Fruit fly (Drosophila melanogaster) whole organism, embryonic: ENCODE results near the gene Sgp.

Source experiments
- Bdp1 ChIP-seq: fragments of 200-800 bp; sonication (Bioruptor generic); optimal IDR thresholded peaks from 3 replicates; lab custom pipeline; 2016; ENCODE audit warnings: missing biosample characterization, missing genetic modification characterization
- CG11456 ChIP-seq: fragments of 200-800 bp; sonication (Bioruptor generic); IDR thresholded peaks from 3 replicates; pipeline ENCODE4 v1.3.6; 2022; ENCODE audit warnings: missing biosample characterization, missing genetic modification characterization
- CG11560 ChIP-seq: fragments of 200-800 bp; sonication (Bioruptor generic); IDR thresholded peaks from 3 replicates; pipeline ENCODE4 v1.3.6; 2022; ENCODE audit warnings: missing biosample characterization, missing genetic modification characterization
- CG11696 ChIP-seq: fragments of 200-800 bp; sonication (Bioruptor generic); IDR thresholded peaks from 2 replicates; pipeline ENCODE4 v1.3.6; 2022; ENCODE audit warnings: missing biosample characterization, missing genetic modification characterization
- CG12236 ChIP-seq: fragments of 200-800 bp; sonication (Bioruptor generic); optimal IDR thresholded peaks from 2 replicates; lab custom pipeline; 2016; ENCODE audit warnings: missing biosample characterization, missing genetic modification characterization
- CG13287 ChIP-seq: fragments of 200-800 bp; sonication (Bioruptor generic); IDR thresholded peaks from 2 replicates; pipeline ENCODE4 v1.3.6; 2022; ENCODE audit warnings: missing biosample characterization, missing genetic modification characterization; ENCODE audit not compliant: partially characterized antibody
- CG13296 ChIP-seq: fragments of 200-800 bp; sonication (Bioruptor generic); optimal IDR thresholded peaks from 3 replicates; lab custom pipeline; 2018; ENCODE audit warnings: missing biosample characterization, mild to moderate bottlenecking, missing genetic modification characterization
- CG14667 ChIP-seq: fragments of 200-800 bp; sonication (Bioruptor generic); IDR thresholded peaks from 2 replicates; pipeline ENCODE4 v1.3.6; 2022; ENCODE audit warnings: missing biosample characterization, missing genetic modification characterization
- CG1529 ChIP-seq: fragments of 200-800 bp; sonication (Bioruptor generic); optimal IDR thresholded peaks from 3 replicates; lab custom pipeline; 2018; ENCODE audit warnings: missing biosample characterization, missing genetic modification characterization
- CG15601 ChIP-seq: fragments of 200-800 bp; sonication (Bioruptor generic); optimal IDR thresholded peaks from 3 replicates; lab custom pipeline; 2019; ENCODE audit warnings: missing biosample characterization, mild to moderate bottlenecking, missing genetic modification characterization, moderate library complexity
- CG16779 ChIP-seq: fragments of 200-800 bp; sonication (Bioruptor generic); IDR thresholded peaks from 2 replicates; pipeline ENCODE4 v1.3.6; 2022; ENCODE audit warnings: missing biosample characterization, missing genetic modification characterization
- CG17186 ChIP-seq: fragments of 200-800 bp; sonication (Bioruptor generic); optimal IDR thresholded peaks from 3 replicates; lab custom pipeline; 2017; ENCODE audit warnings: missing biosample characterization, missing genetic modification reagents, missing genetic modification characterization
- CG17802 ChIP-seq: fragments of 200-800 bp; sonication (Bioruptor generic); optimal IDR thresholded peaks from 2 replicates; lab custom pipeline; 2018; ENCODE audit warnings: missing biosample characterization, mild to moderate bottlenecking, missing genetic modification characterization, moderate library complexity
- CG18619 ChIP-seq: fragments of 200-800 bp; sonication (Bioruptor generic); optimal IDR thresholded peaks from 3 replicates; lab custom pipeline; 2017; ENCODE audit warnings: missing biosample characterization, mild to moderate bottlenecking, missing genetic modification characterization
- CG3163 ChIP-seq: fragments of 200-800 bp; sonication (Bioruptor generic); optimal IDR thresholded peaks from 3 replicates; lab custom pipeline; 2016; ENCODE audit warnings: missing biosample characterization, missing genetic modification characterization
- CG3281 ChIP-seq: fragments of 200-800 bp; sonication (Bioruptor generic); optimal IDR thresholded peaks from 3 replicates; lab custom pipeline; 2017; ENCODE audit warnings: missing biosample characterization, mild to moderate bottlenecking, missing genetic modification characterization
- CG42726 ChIP-seq: fragments of 200-800 bp; sonication (Bioruptor generic); IDR thresholded peaks from 2 replicates; pipeline ENCODE4 v1.3.6; 2022; ENCODE audit warnings: missing biosample characterization, missing genetic modification characterization; ENCODE audit not compliant: partially characterized antibody
- CG4820 ChIP-seq: fragments of 200-800 bp; sonication (Bioruptor generic); optimal IDR thresholded peaks from 3 replicates; lab custom pipeline; 2016; ENCODE audit warnings: missing biosample characterization, missing genetic modification characterization
- CG5180 ChIP-seq: fragments of 200-800 bp; sonication (Bioruptor generic); optimal IDR thresholded peaks from 3 replicates; lab custom pipeline; 2017; ENCODE audit warnings: missing biosample characterization, missing genetic modification characterization, mild to moderate bottlenecking, moderate library complexity, missing genetic modification reagents
- CG6654 ChIP-seq: fragments of 200-800 bp; sonication (Bioruptor generic); optimal IDR thresholded peaks from 2 replicates; lab custom pipeline; 2017; ENCODE audit warnings: missing biosample characterization, mild to moderate bottlenecking, missing genetic modification characterization
- CG7786 ChIP-seq: fragments of 200-800 bp; sonication (Bioruptor generic); optimal IDR thresholded peaks from 2 replicates; lab custom pipeline; 2016; ENCODE audit warnings: missing biosample characterization, missing genetic modification characterization
- CG8478 ChIP-seq: fragments of >200 bp; optimal IDR thresholded peaks from 2 replicates; lab custom pipeline; 2018
- CG9876 ChIP-seq: fragments of 200-800 bp; sonication (Bioruptor generic); optimal IDR thresholded peaks from 2 replicates; lab custom pipeline; 2016; ENCODE audit warnings: missing biosample characterization, missing genetic modification characterization
- CoRest ChIP-seq: fragments of 200-800 bp; sonication (Bioruptor generic); optimal IDR thresholded peaks from 3 replicates; lab custom pipeline; 2018; ENCODE audit warnings: missing biosample characterization, mild to moderate bottlenecking, missing genetic modification characterization, moderate library complexity
- Dbx ChIP-seq: fragments of 200-800 bp; sonication (Bioruptor generic); IDR thresholded peaks from 3 replicates; pipeline ENCODE4 v1.3.6; 2022; ENCODE audit warnings: missing biosample characterization, missing genetic modification characterization
- Doc3 ChIP-seq: fragments of 200-800 bp; sonication (Bioruptor generic); IDR thresholded peaks from 3 replicates; pipeline ENCODE4 v1.3.6; 2022; ENCODE audit warnings: missing biosample characterization, missing genetic modification characterization; ENCODE audit not compliant: partially characterized antibody
- Dref ChIP-seq: fragments of 200-800 bp; sonication (Bioruptor generic); IDR thresholded peaks from 2 replicates; pipeline ENCODE4 v1.3.6; 2022; ENCODE audit warnings: missing biosample characterization, missing genetic modification characterization
- MTF-1 ChIP-seq: fragments of 200-800 bp; sonication (Bioruptor generic); optimal IDR thresholded peaks from 2 replicates; lab custom pipeline; 2018; ENCODE audit warnings: missing biosample characterization, mild to moderate bottlenecking, missing genetic modification characterization, borderline replicate concordance
- Max ChIP-seq: fragments of 200-800 bp; sonication (Bioruptor generic); optimal IDR thresholded peaks from 2 replicates; lab custom pipeline; 2016; ENCODE audit warnings: missing biosample characterization, mild to moderate bottlenecking, missing genetic modification characterization
- Mrtf ChIP-seq: fragments of 200-800 bp; sonication (Bioruptor generic); IDR thresholded peaks from 3 replicates; pipeline ENCODE4 v1.3.6; 2022; ENCODE audit warnings: missing biosample characterization, missing genetic modification characterization
- NfI ChIP-seq: fragments of 200-800 bp; sonication (Bioruptor generic); optimal IDR thresholded peaks from 3 replicates; lab custom pipeline; 2018; ENCODE audit warnings: missing biosample characterization, mild to moderate bottlenecking, missing genetic modification characterization, moderate library complexity
- Ssrp ChIP-seq: fragments of 200-800 bp; sonication (Bioruptor generic); optimal IDR thresholded peaks from 2 replicates; lab custom pipeline; 2018; ENCODE audit warnings: missing biosample characterization, mild to moderate bottlenecking, missing genetic modification characterization, moderate library complexity
- ac ChIP-seq: fragments of 200-800 bp; sonication (Bioruptor generic); optimal IDR thresholded peaks from 3 replicates; lab custom pipeline; 2017; ENCODE audit warnings: missing biosample characterization, mild to moderate bottlenecking, missing genetic modification characterization
- bbx ChIP-seq: fragments of 200-800 bp; sonication (Bioruptor generic); IDR thresholded peaks from 2 replicates; pipeline ENCODE4 v1.3.6; 2022; ENCODE audit warnings: missing biosample characterization, missing genetic modification characterization; ENCODE audit not compliant: partially characterized antibody
- bigmax ChIP-seq: fragments of 200-800 bp; sonication (Bioruptor generic); optimal IDR thresholded peaks from 2 replicates; lab custom pipeline; 2018; ENCODE audit warnings: missing biosample characterization, mild to moderate bottlenecking, missing genetic modification characterization
- croc ChIP-seq: fragments of 200-800 bp; sonication (Bioruptor generic); conservative IDR thresholded peaks from 3 replicates; pipeline ENCODE4 v1.3.6; 2022; ENCODE audit warnings: missing biosample characterization, missing genetic modification characterization
- ewg ChIP-seq: fragments of 200-800 bp; sonication (Bioruptor generic); optimal IDR thresholded peaks from 3 replicates; lab custom pipeline; 2017; ENCODE audit warnings: mild to moderate bottlenecking, missing biosample characterization, missing genetic modification reagents, missing genetic modification characterization
- grn ChIP-seq: fragments of 200-800 bp; sonication (Bioruptor generic); optimal IDR thresholded peaks from 3 replicates; lab custom pipeline; 2017; ENCODE audit warnings: missing biosample characterization, missing genetic modification characterization
- h ChIP-seq: fragments of >200 bp; optimal IDR thresholded peaks from 2 replicates; lab custom pipeline; 2017
- ham ChIP-seq: fragments of 200-800 bp; sonication (Bioruptor generic); IDR thresholded peaks from 2 replicates; pipeline ENCODE4 v1.3.6; 2022; ENCODE audit warnings: missing biosample characterization, missing genetic modification characterization
- nerfin-2 ChIP-seq: fragments of 200-800 bp; sonication (Bioruptor generic); IDR thresholded peaks from 2 replicates; pipeline ENCODE4 v1.3.6; 2022; ENCODE audit warnings: missing biosample characterization, missing genetic modification characterization; ENCODE audit not compliant: partially characterized antibody
- nmo ChIP-seq: fragments of 200-800 bp; sonication (Bioruptor generic); optimal IDR thresholded peaks from 2 replicates; lab custom pipeline; 2018; ENCODE audit warnings: missing biosample characterization, mild to moderate bottlenecking, missing genetic modification characterization, moderate library complexity
- onecut ChIP-seq: fragments of 200-800 bp; sonication (Bioruptor generic); IDR thresholded peaks from 2 replicates; pipeline ENCODE4 v1.3.6; 2022; ENCODE audit warnings: missing biosample characterization, missing genetic modification characterization
- org-1 ChIP-seq: fragments of 200-800 bp; sonication (Bioruptor generic); optimal IDR thresholded peaks from 2 replicates; lab custom pipeline; 2017; ENCODE audit warnings: missing biosample characterization, missing genetic modification characterization
- pros ChIP-seq: fragments of 200-800 bp; sonication (Bioruptor generic); optimal IDR thresholded peaks from 3 replicates; lab custom pipeline; 2019; ENCODE audit warnings: missing biosample characterization, mild to moderate bottlenecking, missing genetic modification characterization, moderate library complexity
- rib ChIP-seq: fragments of 200-800 bp; sonication (Bioruptor generic); IDR thresholded peaks from 2 replicates; pipeline ENCODE4 v1.3.6; 2022; ENCODE audit warnings: missing biosample characterization, missing genetic modification characterization
- row ChIP-seq: fragments of 200-800 bp; sonication (Bioruptor generic); IDR thresholded peaks from 3 replicates; pipeline ENCODE4 v1.3.6; 2022; ENCODE audit warnings: missing biosample characterization, missing genetic modification characterization
- sr ChIP-seq: fragments of 200-800 bp; sonication (Bioruptor generic); IDR thresholded peaks from 3 replicates; pipeline ENCODE4 v1.3.6; 2022; ENCODE audit warnings: missing biosample characterization, missing genetic modification characterization
- tio ChIP-seq: fragments of 200-800 bp; sonication (Bioruptor generic); optimal IDR thresholded peaks from 2 replicates; lab custom pipeline; 2017; ENCODE audit warnings: missing biosample characterization, missing genetic modification characterization, inconsistent platforms
- wdn ChIP-seq: fragments of 200-800 bp; sonication (Bioruptor generic); IDR thresholded peaks from 2 replicates; pipeline ENCODE4 v1.3.6; 2022; ENCODE audit warnings: missing biosample characterization, missing genetic modification characterization
- wek ChIP-seq: fragments of 200-800 bp; sonication (Bioruptor generic); optimal IDR thresholded peaks from 3 replicates; lab custom pipeline; 2018; ENCODE audit warnings: missing biosample characterization, mild to moderate bottlenecking, missing genetic modification characterization, moderate library complexity
- zfh1 ChIP-seq: fragments of 200-800 bp; sonication (Bioruptor generic); IDR thresholded peaks from 3 replicates; pipeline ENCODE4 v1.3.6; 2022; ENCODE audit warnings: missing biosample characterization, missing genetic modification characterization

Gene Sgp

dm6 chr2L:8552472-8552871, 33.0 kb downstream of the Sgp start (continued):
- TF ChIP-seq tio (no peak), bbx (GFP tag; lab: Robert Waterston, UW) (no peak), ham (GFP tag; lab: Robert Waterston, UW) (no peak), CG5180 (GFP tag; lab: Kevin White, UChicago) (no peak), croc (0 out of 3 replicates have a peak, but pooled peaks have one; percentile 33), wek (no peak), ac (GFP tag; lab: Kevin White, UChicago) (no peak), MTF-1 (GFP tag; lab: Kevin White, UChicago) (no peak), NfI (no peak), CG17802 (tag; lab: Kevin White, UChicago) (no peak), CG7786 (no peak), Mrtf (no peak), CG8478 (no peak), CG4820 (GFP tag; lab: Kevin White, UChicago) (no peak), CG14667 (GFP tag; lab: Robert Waterston, UW) (no peak), Dref (no peak), Dbx (GFP tag; lab: Robert Waterston, UW) (no peak), pros (GFP tag; lab: Kevin White, UChicago) (no peak), CG3281 (no peak), nmo (GFP tag; lab: Kevin White, UChicago) (peak; percentile 39), ewg (GFP tag; lab: Kevin White, UChicago) (peak; percentile 18), CG9876 (GFP tag; lab: Kevin White, UChicago) (no peak), CG17186 (GFP tag; lab: Kevin White, UChicago) (no peak), CG16779 (GFP tag; lab: Robert Waterston, UW) (no peak), CG18619 (GFP tag; lab: Kevin White, UChicago) (no peak), CG6654 (peak; percentile 12), CG1529 (GFP tag; lab: Kevin White, UChicago) (peak; percentile 4), zfh1 (GFP tag; lab: Robert Waterston, UW) (peak; percentile 61; the same call in 2 of the 3 replicates), CG11456 (no peak), onecut (GFP tag; lab: Robert Waterston, UW) (no peak), CoRest (tag; lab: Kevin White, UChicago) (no peak), CG15601 (no peak), Ssrp (tag; lab: Kevin White, UChicago) (peak; percentile 33), CG11560 (no peak), CG13287 (no peak), CG3163 (GFP tag; lab: Kevin White, UChicago) (no peak), wdn (GFP tag; lab: Robert Waterston, UW) (no peak), grn (GFP tag; lab: Kevin White, UChicago) (no peak), nerfin-2 (GFP tag; lab: Robert Waterston, UW) (peak; percentile 29; the same call in 1 of the 2 replicates), org-1 (GFP tag; lab: Kevin White, UChicago) (no peak), row (peak; percentile 47; the same call in 2 of the 3 replicates), sr (GFP tag; lab: Robert Waterston, UW) (no peak), bigmax (GFP tag; lab: Kevin White, UChicago) (no peak), CG13296 (GFP tag; lab: Kevin White, UChicago) (no peak), CG11696 (GFP tag; lab: Robert Waterston, UW) (no peak), CG12236 (no peak), Max (GFP tag; lab: Kevin White, UChicago) (peak; percentile 24), rib (GFP tag; lab: Robert Waterston, UW) (no peak), CG42726 (GFP tag; lab: Robert Waterston, UW) (no peak), h (lab: Kevin White, UChicago) (no peak), Bdp1 (no peak), Doc3 (no peak)
